Fruit fly (Drosophila melanogaster) whole organism, embryonic: ENCODE measurements around the gene Uev1A.

Experiments
- Abd-B ChIP-seq: fragments of 200-800 bp; sonication (Bioruptor generic); optimal IDR thresholded peaks from 2 replicates; lab custom pipeline; 2018; ENCODE audit warnings: missing biosample characterization, mild to moderate bottlenecking, missing genetic modification characterization, moderate library complexity
- B-H1 ChIP-seq: fragments of 200-800 bp; sonication (Bioruptor generic); IDR thresholded peaks from 3 replicates; pipeline ENCODE4 v1.3.6; 2022; ENCODE audit warnings: missing biosample characterization, missing genetic modification characterization
- Blimp-1 ChIP-seq: fragments of 200-800 bp; sonication (Bioruptor generic); optimal IDR thresholded peaks from 3 replicates; lab custom pipeline; 2018; ENCODE audit warnings: missing biosample characterization, missing genetic modification characterization, mild to moderate bottlenecking, moderate library complexity, missing genetic modification reagents
- CG10431 ChIP-seq: fragments of 200-800 bp; sonication (Bioruptor generic); optimal IDR thresholded peaks from 3 replicates; lab custom pipeline; 2018; ENCODE audit warnings: missing biosample characterization, mild to moderate bottlenecking, missing genetic modification characterization
- CG10565 ChIP-seq: fragments of 200-800 bp; sonication (Bioruptor generic); optimal IDR thresholded peaks from 3 replicates; lab custom pipeline; 2016; ENCODE audit warnings: missing biosample characterization, mild to moderate bottlenecking, missing genetic modification characterization
- CG10979 ChIP-seq: fragments of 200-800 bp; sonication (Bioruptor generic); optimal IDR thresholded peaks from 2 replicates; lab custom pipeline; 2018; ENCODE audit warnings: missing biosample characterization, mild to moderate bottlenecking, missing genetic modification characterization, moderate library complexity
- CG12391 ChIP-seq: fragments of 200-800 bp; sonication (Bioruptor generic); optimal IDR thresholded peaks from 3 replicates; lab custom pipeline; 2018; ENCODE audit warnings: missing biosample characterization, mild to moderate bottlenecking, missing genetic modification characterization, moderate library complexity
- CG12942 ChIP-seq: fragments of 200-800 bp; sonication (Bioruptor generic); optimal IDR thresholded peaks from 3 replicates; lab custom pipeline; 2016; ENCODE audit warnings: missing biosample characterization, missing genetic modification characterization
- CG14441 ChIP-seq: fragments of 200-800 bp; sonication (Bioruptor generic); IDR thresholded peaks from 2 replicates; pipeline ENCODE4 v1.3.6; 2022; ENCODE audit warnings: missing biosample characterization, missing genetic modification characterization
- CG1647 ChIP-seq: fragments of 200-800 bp; sonication (Bioruptor generic); optimal IDR thresholded peaks from 3 replicates; lab custom pipeline; 2016; ENCODE audit warnings: missing biosample characterization, missing genetic modification characterization
- CG16813 ChIP-seq: fragments of 200-800 bp; sonication (Bioruptor generic); IDR thresholded peaks from 3 replicates; pipeline ENCODE4 v1.3.6; 2022; ENCODE audit warnings: missing biosample characterization, missing genetic modification characterization; ENCODE audit not compliant: partially characterized antibody
- CG17829 ChIP-seq: fragments of 200-800 bp; optimal IDR thresholded peaks from 2 replicates; lab custom pipeline; 2019; ENCODE audit warnings: missing biosample characterization, mild to moderate bottlenecking, missing genetic modification characterization, moderate library complexity
- CG17912 ChIP-seq: fragments of 200-800 bp; sonication (Bioruptor generic); optimal IDR thresholded peaks from 2 replicates; lab custom pipeline; 2018; ENCODE audit warnings: missing biosample characterization, mild to moderate bottlenecking, missing genetic modification characterization
- CG1832 ChIP-seq: fragments of 200-800 bp; sonication (Bioruptor generic); optimal IDR thresholded peaks from 2 replicates; lab custom pipeline; 2017; ENCODE audit warnings: missing biosample characterization, mild to moderate bottlenecking, missing genetic modification characterization, inconsistent platforms
- CG18599 ChIP-seq: fragments of 200-800 bp; sonication (Bioruptor generic); optimal IDR thresholded peaks from 3 replicates; lab custom pipeline; 2017; ENCODE audit warnings: missing biosample characterization, missing genetic modification characterization, mild to moderate bottlenecking, moderate library complexity, missing genetic modification reagents
- CG2120 ChIP-seq: fragments of 200-800 bp; sonication (Bioruptor generic); optimal IDR thresholded peaks from 3 replicates; lab custom pipeline; 2016; ENCODE audit warnings: missing biosample characterization, missing genetic modification characterization
- CG30020 ChIP-seq: fragments of 200-800 bp; optimal IDR thresholded peaks from 2 replicates; lab custom pipeline; 2019; ENCODE audit warnings: missing biosample characterization, mild to moderate bottlenecking, missing genetic modification characterization, moderate library complexity
- CG34224 ChIP-seq: fragments of 200-800 bp; sonication (Bioruptor generic); IDR thresholded peaks from 3 replicates; pipeline ENCODE4 v1.3.6; 2022; ENCODE audit warnings: missing biosample characterization, missing genetic modification characterization; ENCODE audit not compliant: partially characterized antibody
- CG4854 ChIP-seq: fragments of 200-800 bp; sonication (Bioruptor generic); optimal IDR thresholded peaks from 2 replicates; lab custom pipeline; 2016; ENCODE audit warnings: missing biosample characterization, missing genetic modification characterization, inconsistent platforms
- CG7271 ChIP-seq: fragments of 200-800 bp; sonication (Bioruptor generic); optimal IDR thresholded peaks from 2 replicates; lab custom pipeline; 2018; ENCODE audit warnings: missing biosample characterization, mild to moderate bottlenecking, missing genetic modification characterization, moderate library complexity
- CG7372 ChIP-seq: fragments of 200-800 bp; sonication (Bioruptor generic); IDR thresholded peaks from 2 replicates; pipeline ENCODE4 v1.3.6; 2022; ENCODE audit warnings: missing biosample characterization, missing genetic modification characterization
- CG7556 ChIP-seq: fragments of 200-800 bp; sonication (Bioruptor generic); optimal IDR thresholded peaks from 2 replicates; lab custom pipeline; 2017; ENCODE audit warnings: missing biosample characterization, mild to moderate bottlenecking, missing genetic modification characterization
- CG7928 ChIP-seq: fragments of 200-800 bp; sonication (Bioruptor generic); optimal IDR thresholded peaks from 2 replicates; lab custom pipeline; 2017; ENCODE audit warnings: missing biosample characterization, mild to moderate bottlenecking, missing genetic modification characterization
- CG9876 ChIP-seq: fragments of 200-800 bp; sonication (Bioruptor generic); optimal IDR thresholded peaks from 2 replicates; lab custom pipeline; 2016; ENCODE audit warnings: missing biosample characterization, missing genetic modification characterization
- D19A ChIP-seq: fragments of 200-800 bp; optimal IDR thresholded peaks from 3 replicates; lab custom pipeline; 2019; ENCODE audit warnings: missing biosample characterization, mild to moderate bottlenecking, missing genetic modification characterization, moderate library complexity
- Dp ChIP-seq: fragments of 200-800 bp; sonication (Bioruptor generic); optimal IDR thresholded peaks from 2 replicates; lab custom pipeline; 2018; ENCODE audit warnings: missing biosample characterization, mild to moderate bottlenecking, missing genetic modification characterization, moderate library complexity
- Fer3 ChIP-seq: fragments of 200-800 bp; sonication (Bioruptor generic); optimal IDR thresholded peaks from 2 replicates; lab custom pipeline; 2018; ENCODE audit warnings: missing biosample characterization, mild to moderate bottlenecking, missing genetic modification characterization, moderate library complexity
- HLH54F ChIP-seq: fragments of 200-800 bp; sonication (Bioruptor generic); optimal IDR thresholded peaks from 3 replicates; lab custom pipeline; 2016; ENCODE audit warnings: missing biosample characterization, missing genetic modification characterization
- HmgZ ChIP-seq: fragments of 200-800 bp; sonication (Bioruptor generic); optimal IDR thresholded peaks from 2 replicates; lab custom pipeline; 2018; ENCODE audit warnings: missing biosample characterization, mild to moderate bottlenecking, missing genetic modification characterization
- MBD-R2 ChIP-seq: fragments of 200-800 bp; sonication (Bioruptor generic); IDR thresholded peaks from 2 replicates; pipeline ENCODE4 v1.3.6; 2022; ENCODE audit warnings: missing biosample characterization, missing genetic modification characterization
- Meics ChIP-seq: fragments of 200-800 bp; sonication (Bioruptor generic); optimal IDR thresholded peaks from 2 replicates; lab custom pipeline; 2017; ENCODE audit warnings: missing biosample characterization, mild to moderate bottlenecking, missing genetic modification characterization
- Sox100B ChIP-seq: fragments of 200-800 bp; sonication (Bioruptor generic); optimal IDR thresholded peaks from 3 replicates; lab custom pipeline; 2018; ENCODE audit warnings: missing biosample characterization, mild to moderate bottlenecking, missing genetic modification characterization
- Ssrp ChIP-seq: fragments of 200-800 bp; sonication (Bioruptor generic); optimal IDR thresholded peaks from 2 replicates; lab custom pipeline; 2018; ENCODE audit warnings: missing biosample characterization, mild to moderate bottlenecking, missing genetic modification characterization, moderate library complexity
- Xbp1 ChIP-seq: fragments of 200-800 bp; sonication (Bioruptor generic); optimal IDR thresholded peaks from 3 replicates; lab custom pipeline; 2016; ENCODE audit warnings: missing biosample characterization, mild to moderate bottlenecking, missing genetic modification characterization
- ab ChIP-seq: fragments of 200-800 bp; sonication (Bioruptor generic); optimal IDR thresholded peaks from 2 replicates; lab custom pipeline; 2016; ENCODE audit warnings: missing biosample characterization, missing genetic modification characterization
- ap ChIP-seq: fragments of 200-800 bp; sonication (Bioruptor generic); IDR thresholded peaks from 2 replicates; pipeline ENCODE4 v1.3.6; 2022; ENCODE audit warnings: missing biosample characterization, missing genetic modification characterization
- cad ChIP-seq: fragments of >200 bp; optimal IDR thresholded peaks from 2 replicates; lab custom pipeline; 2017; ENCODE audit warnings: missing biosample characterization, missing genetic modification characterization
- crol ChIP-seq: fragments of 200-800 bp; sonication (Bioruptor generic); IDR thresholded peaks from 2 replicates; pipeline ENCODE4 v1.3.6; 2022; ENCODE audit warnings: missing biosample characterization, missing genetic modification characterization
- fd3F ChIP-seq: fragments of 200-800 bp; sonication (Bioruptor generic); optimal IDR thresholded peaks from 2 replicates; lab custom pipeline; 2018; ENCODE audit warnings: missing biosample characterization, mild to moderate bottlenecking, missing genetic modification characterization, moderate library complexity
- ken ChIP-seq: fragments of 200-800 bp; sonication (Bioruptor generic); IDR thresholded peaks from 3 replicates; pipeline ENCODE4 v1.3.6; 2022; ENCODE audit warnings: missing biosample characterization, missing genetic modification characterization
- lab ChIP-seq: fragments of 200-800 bp; sonication (Bioruptor generic); optimal IDR thresholded peaks from 3 replicates; lab custom pipeline; 2017; ENCODE audit warnings: missing biosample characterization, missing genetic modification characterization, mild to moderate bottlenecking, moderate library complexity, missing genetic modification reagents
- lbe ChIP-seq: fragments of 200-800 bp; sonication (Bioruptor generic); optimal IDR thresholded peaks from 2 replicates; lab custom pipeline; 2016; ENCODE audit warnings: missing biosample characterization, mild to moderate bottlenecking, missing genetic modification characterization
- lmd ChIP-seq: fragments of 200-800 bp; sonication (Bioruptor generic); IDR thresholded peaks from 2 replicates; pipeline ENCODE4 v1.3.6; 2022; ENCODE audit warnings: missing biosample characterization, missing genetic modification characterization
- phol ChIP-seq: fragments of 200-800 bp; sonication (Bioruptor generic); optimal IDR thresholded peaks from 3 replicates; lab custom pipeline; 2018; ENCODE audit warnings: missing biosample characterization, mild to moderate bottlenecking, missing genetic modification characterization, moderate library complexity
- stc ChIP-seq: fragments of 200-800 bp; sonication (Bioruptor generic); IDR thresholded peaks from 2 replicates; pipeline ENCODE4 v1.3.6; 2022; ENCODE audit warnings: missing biosample characterization, missing genetic modification characterization
- tin ChIP-seq: fragments of 200-800 bp; sonication (Bioruptor generic); optimal IDR thresholded peaks from 3 replicates; lab custom pipeline; 2016; ENCODE audit warnings: missing biosample characterization, missing genetic modification characterization
- trem ChIP-seq: fragments of 200-800 bp; optimal IDR thresholded peaks from 3 replicates; lab custom pipeline; 2019; ENCODE audit warnings: missing biosample characterization, mild to moderate bottlenecking, missing genetic modification characterization, moderate library complexity
- tup ChIP-seq: fragments of 200-800 bp; sonication (Bioruptor generic); optimal IDR thresholded peaks from 2 replicates; lab custom pipeline; 2016; ENCODE audit warnings: missing biosample characterization, mild to moderate bottlenecking, missing genetic modification characterization, moderate library complexity
- zf30C ChIP-seq: fragments of 200-800 bp; sonication (Bioruptor generic); optimal IDR thresholded peaks from 3 replicates; lab custom pipeline; 2018; ENCODE audit warnings: missing biosample characterization, mild to moderate bottlenecking, missing genetic modification characterization

Uev1A gene

dm6 chr3L:5359208-5360003, 6.6 kb downstream of the Uev1A start, which contains the start of gene Klp64D (continued):
- TF ChIP-seq CG9876 (GFP tag; lab: Kevin White, UChicago) (no peak), lab (GFP tag; lab: Kevin White, UChicago) (peak; percentile 39), Blimp-1 (GFP tag; lab: Kevin White, UChicago) (peak; percentile 25), Abd-B (no peak), CG12391 (tag; lab: Kevin White, UChicago) (peak; percentile 50), fd3F (GFP tag; lab: Kevin White, UChicago) (peak; percentile 25), Fer3 (peak; percentile 20), stc (0 out of 2 replicates have a peak, but pooled peaks have one; percentile 19), D19A (tag; lab: Kevin White, UChicago) (peak; percentile 15), CG7556 (GFP tag; lab: Kevin White, UChicago) (no peak), CG1832 (GFP tag; lab: Kevin White, UChicago) (no peak), CG18599 (GFP tag; lab: Kevin White, UChicago) (peak; percentile 53), zf30C (GFP tag; lab: Kevin White, UChicago) (no peak), CG17912 (GFP tag; lab: Kevin White, UChicago) (no peak), Ssrp (tag; lab: Kevin White, UChicago) (no peak), MBD-R2 (GFP tag; lab: Robert Waterston, UW) (peak; percentile 53), CG7372 (GFP tag; lab: Robert Waterston, UW) (no peak), CG17829 (tag; lab: Kevin White, UChicago) (peak; percentile 45), tup (GFP tag; lab: Kevin White, UChicago) (no peak), CG1647 (GFP tag; lab: Kevin White, UChicago) (no peak), CG30020 (tag; lab: Kevin White, UChicago) (peak; percentile 26), ap (GFP tag; lab: Robert Waterston, UW) (no peak), phol (tag; lab: Kevin White, UChicago) (peak; percentile 26), HmgZ (tag; lab: Kevin White, UChicago) (no peak), CG4854 (GFP tag; lab: Kevin White, UChicago) (no peak), CG14441 (GFP tag; lab: Robert Waterston, UW) (0 out of 2 replicates have a peak, but pooled peaks have one; percentile 29), CG10431 (GFP tag; lab: Kevin White, UChicago) (peak; percentile 2), lbe (GFP tag; lab: Kevin White, UChicago) (no peak), ab (no peak), crol (no peak), trem (tag; lab: Kevin White, UChicago) (peak; percentile 3), CG7928 (GFP tag; lab: Kevin White, UChicago) (no peak), CG7271 (no peak), Meics (GFP tag; lab: Kevin White, UChicago) (peak; percentile 32), HLH54F (GFP tag; lab: Kevin White, UChicago) (no peak), lmd (GFP tag; lab: Robert Waterston, UW) (peak; percentile 21; the same call in 1 of the 2 replicates), B-H1 (no peak), cad (GFP tag; lab: Kevin White, UChicago) (no peak), CG2120 (GFP tag; lab: Kevin White, UChicago) (peak; percentile 6), tin (GFP tag; lab: Kevin White, UChicago) (peak; percentile 20), CG16813 (GFP tag; lab: Robert Waterston, UW) (no peak), Dp (peak; percentile 12), Sox100B (GFP tag; lab: Kevin White, UChicago) (peak; percentile 19), CG12942 (GFP tag; lab: Kevin White, UChicago) (no peak), CG10565 (GFP tag; lab: Kevin White, UChicago) (no peak), Xbp1 (GFP tag; lab: Kevin White, UChicago) (no peak), CG34224 (peak; percentile 48), ken (no peak), CG10979 (tag; lab: Kevin White, UChicago) (peak; percentile 10)
